Worm (Caenorhabditis elegans): ENCODE data around the gene Y102A11A.9.

- TF ChIP-seq akir-1 (GFP tag; optimal IDR thresholded peaks at IDR 0.05) (no peak), repo-1 (tag; optimal IDR thresholded peaks at IDR 0.05) (no peak), sdz-38 (tag; optimal IDR thresholded peaks at IDR 0.05) (no peak), dpl-1 (GFP tag; optimal IDR thresholded peaks at IDR 0.05) (no peak), ceh-79 (tag; optimal IDR thresholded peaks at IDR 0.05) (no peak), ceh-100 (GFP tag; IDR thresholded peaks at IDR 0.05) (no peak), athp-1 (tag; optimal IDR thresholded peaks at IDR 0.05) (no peak), aptf-2 (GFP tag; conservative IDR thresholded peaks at IDR 0.05) (no peak), mel-28 (tag; optimal IDR thresholded peaks at IDR 0.05; ENCODE audit: borderline replicate concordance) (no peak), tbp1 (GFP tag; optimal IDR thresholded peaks at IDR 0.05) (no peak), ama-1 (optimal IDR thresholded peaks at IDR 0.05) (no peak), ama-1 (GFP tag; optimal IDR thresholded peaks at IDR 0.05) (no peak), egl-44 (GFP tag; IDR thresholded peaks at IDR 0.05) (no peak), B0019.2 (GFP tag; conservative IDR thresholded peaks at IDR 0.05) (no peak), snpc-4 (GFP tag; optimal IDR thresholded peaks at IDR 0.05) (no peak), snpc-4 (tag; optimal IDR thresholded peaks at IDR 0.05) (no peak)
Measured at ce11 chrX:1964828-1965227, 48.1 kb upstream of the Y102A11A.9 start.
